Fruit fly (Drosophila melanogaster): ENCODE measurements around the gene CG46339.

The CG46339 gene

dm6 chr3R:26882230-26883014, 33.1 kb upstream of the CG46339 start:
- TF ChIP-seq psq (optimal IDR thresholded peaks at IDR 0.05): no peak
- TF ChIP-seq ttk (optimal IDR thresholded peaks at IDR 0.05): no peak
- TF ChIP-seq Myc (optimal IDR thresholded peaks at IDR 0.05): no peak
- TF ChIP-seq insv (optimal IDR thresholded peaks at IDR 0.05): no peak
- no peak for TF ChIP-seq h (optimal IDR thresholded peaks at IDR 0.05)
- no peak for TF ChIP-seq Sin3A (optimal IDR thresholded peaks at IDR 0.05)

DNA sequence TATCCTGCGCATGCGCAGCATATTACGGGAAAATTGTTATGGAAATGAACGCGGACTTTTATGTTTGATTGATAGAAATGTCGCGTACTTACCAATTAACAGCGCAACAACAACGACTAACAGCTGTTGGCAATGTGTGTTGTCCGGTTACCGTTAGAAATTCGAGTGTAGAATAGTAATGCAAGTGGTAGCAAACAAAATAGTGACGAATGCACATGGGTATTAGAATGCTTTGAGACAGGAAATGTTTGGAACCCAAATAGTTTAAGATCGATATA, 32.6 kb upstream of the CG46339 start:
- TF ChIP-seq Sin3A (optimal IDR thresholded peaks at IDR 0.05): no peak
- no peak for TF ChIP-seq Myc (optimal IDR thresholded peaks at IDR 0.05)
- no peak for TF ChIP-seq psq (optimal IDR thresholded peaks at IDR 0.05)
- TF ChIP-seq insv (optimal IDR thresholded peaks at IDR 0.05): no peak

DNA sequence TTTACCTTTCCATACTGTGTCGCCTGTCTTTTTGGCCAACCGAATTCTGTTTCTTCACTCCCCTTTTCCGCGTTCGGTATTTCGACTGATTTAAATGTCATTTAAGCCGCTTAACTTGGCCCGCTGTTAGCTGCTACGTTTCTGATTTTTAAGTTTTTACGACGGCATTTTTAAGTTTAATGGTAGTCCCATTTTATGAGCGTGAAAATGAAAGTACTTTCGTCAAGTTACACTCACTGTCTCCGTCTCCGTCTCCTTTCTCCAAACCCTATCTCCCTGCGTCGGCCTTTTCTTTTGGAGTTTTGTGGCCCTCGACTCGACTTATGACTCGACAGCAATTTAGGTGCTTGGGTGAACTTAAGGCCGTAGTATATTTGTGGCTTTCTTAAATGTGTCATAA, 30.4 kb upstream of the CG46339 start:
- no peak for TF ChIP-seq h (optimal IDR thresholded peaks at IDR 0.05)
- TF ChIP-seq psq (optimal IDR thresholded peaks at IDR 0.05): no peak
- TF ChIP-seq Sin3A (optimal IDR thresholded peaks at IDR 0.05): no peak
- TF ChIP-seq Myc (optimal IDR thresholded peaks at IDR 0.05): no peak
- no peak for TF ChIP-seq ttk (optimal IDR thresholded peaks at IDR 0.05)
- TF ChIP-seq insv (optimal IDR thresholded peaks at IDR 0.05): no peak

dm6 chr3R:26886283-26886689, 29.3 kb upstream of the CG46339 start:
- no peak for TF ChIP-seq insv (optimal IDR thresholded peaks at IDR 0.05)
- TF ChIP-seq psq (optimal IDR thresholded peaks at IDR 0.05): no peak
- no peak for TF ChIP-seq ttk (optimal IDR thresholded peaks at IDR 0.05)
- TF ChIP-seq Myc (optimal IDR thresholded peaks at IDR 0.05): no peak
- TF ChIP-seq h (optimal IDR thresholded peaks at IDR 0.05): no peak
- TF ChIP-seq Sin3A (optimal IDR thresholded peaks at IDR 0.05): no peak

DNA sequence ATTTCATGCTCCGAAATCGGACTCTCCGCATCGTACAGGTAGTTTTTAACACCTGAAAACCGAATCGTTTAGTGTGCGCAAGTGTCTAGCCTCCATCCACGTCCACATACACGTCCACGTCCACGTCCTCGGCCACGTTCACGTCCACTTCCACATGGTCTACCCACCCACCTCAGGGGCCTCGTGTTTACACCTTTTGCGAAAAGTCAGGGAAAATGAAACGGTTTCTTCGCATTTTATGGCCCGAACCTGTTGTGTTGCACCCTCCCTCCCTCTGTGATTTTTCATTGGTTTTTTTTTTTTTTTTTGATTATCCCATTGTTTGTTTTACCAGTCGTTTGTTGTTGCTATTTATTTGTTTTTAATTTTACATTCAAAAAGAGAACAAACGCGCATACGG, 28.4 kb upstream of the CG46339 start:
- TF ChIP-seq h (optimal IDR thresholded peaks at IDR 0.05): no peak
- TF ChIP-seq insv (optimal IDR thresholded peaks at IDR 0.05): no peak
- no peak for TF ChIP-seq Myc (optimal IDR thresholded peaks at IDR 0.05)
- no peak for TF ChIP-seq ttk (optimal IDR thresholded peaks at IDR 0.05)
- TF ChIP-seq psq (optimal IDR thresholded peaks at IDR 0.05): no peak
- TF ChIP-seq Sin3A (optimal IDR thresholded peaks at IDR 0.05): no peak

dm6 chr3R:26888086-26888724, 27.4 kb upstream of the CG46339 start:
- TF ChIP-seq Sin3A (optimal IDR thresholded peaks at IDR 0.05): no peak
- no peak for TF ChIP-seq h (optimal IDR thresholded peaks at IDR 0.05)
- no peak for TF ChIP-seq insv (optimal IDR thresholded peaks at IDR 0.05)
- TF ChIP-seq ttk (optimal IDR thresholded peaks at IDR 0.05): no peak
- TF ChIP-seq Myc (optimal IDR thresholded peaks at IDR 0.05): no peak
- no peak for TF ChIP-seq psq (optimal IDR thresholded peaks at IDR 0.05)

- TF ChIP-seq ttk (optimal IDR thresholded peaks at IDR 0.05) (no peak), psq (optimal IDR thresholded peaks at IDR 0.05) (no peak), Myc (optimal IDR thresholded peaks at IDR 0.05) (no peak), Sin3A (optimal IDR thresholded peaks at IDR 0.05) (no peak), insv (optimal IDR thresholded peaks at IDR 0.05) (no peak), h (optimal IDR thresholded peaks at IDR 0.05) (no peak)
These were observed 25.5 kb upstream of the CG46339 start for dm6 chr3R:26890088-26890487.

DNA sequence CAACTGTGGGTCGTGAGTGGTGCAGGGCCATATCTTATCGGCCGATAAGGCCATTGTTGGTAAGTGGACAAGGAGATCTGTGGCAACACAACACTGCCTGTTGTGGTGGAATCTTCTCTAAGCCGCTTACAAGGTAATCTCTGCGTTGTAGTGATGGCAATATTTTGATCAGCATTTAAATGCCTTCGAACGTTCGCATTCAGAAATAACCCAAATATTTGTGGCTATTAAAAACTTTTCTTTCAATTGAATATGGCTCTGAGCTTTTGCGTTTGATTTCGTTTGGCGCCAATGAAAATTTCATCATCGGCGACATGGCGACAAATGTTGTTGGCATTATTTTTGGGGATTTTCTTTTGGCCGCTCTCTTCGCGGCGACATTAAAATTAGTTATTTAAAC, 25.1 kb upstream of the CG46339 start:
- TF ChIP-seq insv (optimal IDR thresholded peaks at IDR 0.05) (no peak), h (optimal IDR thresholded peaks at IDR 0.05) (no peak), psq (optimal IDR thresholded peaks at IDR 0.05) (no peak), ttk (optimal IDR thresholded peaks at IDR 0.05) (no peak), Sin3A (optimal IDR thresholded peaks at IDR 0.05) (no peak), Myc (optimal IDR thresholded peaks at IDR 0.05) (no peak)

DNA sequence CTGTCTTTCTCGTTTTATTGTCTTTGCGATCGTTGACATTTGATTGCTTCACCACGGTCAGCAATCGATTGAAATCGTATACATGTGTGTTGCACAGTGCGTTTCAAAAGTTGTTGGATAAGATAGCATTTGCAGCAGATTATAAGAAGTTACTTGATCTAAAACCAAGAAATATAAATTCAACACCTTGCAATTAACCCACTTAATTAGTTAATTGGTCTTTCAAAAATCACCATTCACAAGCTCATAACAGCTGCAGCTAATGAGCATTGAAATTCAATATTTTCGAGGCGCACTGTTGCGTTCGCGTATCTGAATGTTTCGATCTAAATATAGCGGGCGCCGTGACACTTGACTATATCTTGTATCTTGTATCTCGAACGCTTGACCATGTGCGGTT, 22.8 kb upstream of the CG46339 start:
- TF ChIP-seq Sin3A (optimal IDR thresholded peaks at IDR 0.05) (no peak), psq (optimal IDR thresholded peaks at IDR 0.05) (no peak), insv (optimal IDR thresholded peaks at IDR 0.05) (no peak), ttk (optimal IDR thresholded peaks at IDR 0.05) (no peak), Myc (optimal IDR thresholded peaks at IDR 0.05) (no peak), h (optimal IDR thresholded peaks at IDR 0.05) (no peak)

dm6 chr3R:26893621-26894316, 21.8 kb upstream of the CG46339 start:
- TF ChIP-seq insv (optimal IDR thresholded peaks at IDR 0.05): no peak
- no peak for TF ChIP-seq Myc (optimal IDR thresholded peaks at IDR 0.05)
- TF ChIP-seq Sin3A (optimal IDR thresholded peaks at IDR 0.05): no peak
- no peak for TF ChIP-seq psq (optimal IDR thresholded peaks at IDR 0.05)
- no peak for TF ChIP-seq ttk (optimal IDR thresholded peaks at IDR 0.05)
- no peak for TF ChIP-seq h (optimal IDR thresholded peaks at IDR 0.05)

dm6 chr3R:26896260-26896659, 19.3 kb upstream of the CG46339 start:
- TF ChIP-seq Sin3A (optimal IDR thresholded peaks at IDR 0.05): no peak
- no peak for TF ChIP-seq insv (optimal IDR thresholded peaks at IDR 0.05)
- no peak for TF ChIP-seq ttk (optimal IDR thresholded peaks at IDR 0.05)
- no peak for TF ChIP-seq Myc (optimal IDR thresholded peaks at IDR 0.05)
- TF ChIP-seq psq (optimal IDR thresholded peaks at IDR 0.05): no peak
- TF ChIP-seq h (optimal IDR thresholded peaks at IDR 0.05): no peak

dm6 chr3R:26897302-26897701, 18.3 kb upstream of the CG46339 start:
- TF ChIP-seq insv (optimal IDR thresholded peaks at IDR 0.05) (no peak), ttk (optimal IDR thresholded peaks at IDR 0.05) (no peak), Myc (optimal IDR thresholded peaks at IDR 0.05) (no peak), psq (optimal IDR thresholded peaks at IDR 0.05) (no peak), Sin3A (optimal IDR thresholded peaks at IDR 0.05) (no peak), h (optimal IDR thresholded peaks at IDR 0.05) (no peak)
